Fruit fly (Drosophila melanogaster): Measurements from ENCODE around the gene CG33308.

The CG33308 gene

DNA sequence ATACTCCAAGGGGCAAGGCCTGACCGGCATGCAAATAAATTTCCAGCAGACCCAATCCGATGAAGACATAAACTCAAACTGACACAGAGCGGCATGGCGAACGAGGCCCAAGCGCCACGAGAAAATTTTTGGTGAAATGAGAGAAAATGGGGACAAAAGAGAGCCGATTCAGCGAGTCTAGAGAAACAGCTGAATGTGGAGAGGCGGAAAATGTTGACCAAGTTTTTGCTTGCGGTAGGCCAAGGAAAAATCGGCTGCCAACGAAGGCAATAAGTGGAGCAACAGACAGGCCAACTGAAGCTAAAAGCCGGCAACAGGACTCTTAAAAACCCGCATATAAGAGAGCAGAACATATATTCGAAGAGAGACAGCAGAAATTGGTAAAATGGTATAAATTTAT is 4.6 kb upstream of the CG33308 start:
- TF ChIP-seq lab (GFP tag; optimal IDR thresholded peaks at IDR 0.05) (no peak), CG15696 (tag; optimal IDR thresholded peaks at IDR 0.05) (no peak), slbo (GFP tag; IDR thresholded peaks at IDR 0.05) (no peak), Deaf1 (tag; optimal IDR thresholded peaks at IDR 0.05) (peak; percentile 85), CG3065 (GFP tag; optimal IDR thresholded peaks at IDR 0.05) (no peak), MBD-R2 (GFP tag; IDR thresholded peaks at IDR 0.05) (no peak), CG9817 (tag; optimal IDR thresholded peaks at IDR 0.05) (no peak), CG13775 (GFP tag; optimal IDR thresholded peaks at IDR 0.05) (no peak), so (GFP tag; IDR thresholded peaks at IDR 0.05) (no peak), Med (GFP tag) (no peak), Trl (optimal IDR thresholded peaks at IDR 0.05) (peak; percentile 24 to 69), Trl (GFP tag; optimal IDR thresholded peaks at IDR 0.05) (no peak), sob (GFP tag; IDR thresholded peaks at IDR 0.05) (no peak), Oli (tag; optimal IDR thresholded peaks at IDR 0.05) (no peak), CG3163 (GFP tag; optimal IDR thresholded peaks at IDR 0.05) (peak; percentile 47), scrt (GFP tag; optimal IDR thresholded peaks at IDR 0.05) (peak; percentile 17), gro (GFP tag; optimal IDR thresholded peaks at IDR 0.05) (no peak), row (GFP tag; IDR thresholded peaks at IDR 0.05) (no peak)

DNA sequence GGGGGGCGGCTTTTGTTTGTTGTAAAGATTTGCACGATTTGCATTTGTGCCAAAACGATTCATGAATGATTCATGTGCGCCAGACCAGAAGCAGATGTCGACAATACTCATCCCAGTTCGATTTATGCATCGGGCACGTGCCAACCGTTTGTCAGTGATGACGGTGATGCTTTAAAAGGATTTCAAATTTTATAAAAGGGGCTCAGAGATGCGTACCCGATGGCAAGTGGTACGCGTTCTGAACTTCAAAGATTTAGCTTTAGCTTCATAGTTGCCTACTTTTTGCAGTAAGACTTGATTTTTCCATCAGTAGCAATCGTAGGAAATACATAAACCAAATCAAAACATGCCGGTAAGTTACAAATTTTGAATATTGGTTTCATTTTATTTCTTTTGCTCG is 8.3 kb downstream of the CG33308 start, which contains the start of gene CG33309:
TSS of gene CG33309 (plus strand) at position 301 of the 400 bp plus-strand sequence.
- TF ChIP-seq fd102C (GFP tag; optimal IDR thresholded peaks at IDR 0.05) (no peak), Ptx1 (GFP tag; IDR thresholded peaks at IDR 0.05) (no peak), CG15479 (GFP tag; optimal IDR thresholded peaks at IDR 0.05) (no peak)

DNA sequence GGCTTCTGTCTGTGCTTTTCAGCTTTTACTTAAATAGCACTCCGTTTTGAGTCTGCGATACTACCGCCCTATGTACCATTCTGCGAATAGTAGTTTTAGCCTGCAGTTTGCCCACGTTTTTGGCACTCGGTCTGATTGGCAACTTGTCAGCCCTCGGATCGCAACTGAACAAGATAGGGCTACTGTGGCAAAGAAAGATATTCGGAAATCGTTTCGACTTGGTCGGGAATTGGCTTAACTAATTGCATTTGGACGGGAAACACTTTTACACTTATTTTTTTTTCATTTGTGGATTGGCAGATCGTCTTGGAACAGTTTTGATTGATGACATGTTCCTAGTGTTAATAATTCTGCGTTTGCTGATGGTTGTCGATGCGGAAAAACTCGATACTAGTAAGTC is 39.9 kb downstream of the CG33308 start, which contains the start of gene CG42682:
TSS of gene CG42682 (plus strand) at position 301 of the 400 bp plus-strand sequence.
- TF ChIP-seq pfk (GFP tag; optimal IDR thresholded peaks at IDR 0.05) (no peak), CG7839 (tag; optimal IDR thresholded peaks at IDR 0.05) (no peak), sug (tag; optimal IDR thresholded peaks at IDR 0.05) (no peak), pzg (GFP tag; optimal IDR thresholded peaks at IDR 0.05) (no peak), CG13123 (GFP tag; optimal IDR thresholded peaks at IDR 0.05) (no peak)

DNA sequence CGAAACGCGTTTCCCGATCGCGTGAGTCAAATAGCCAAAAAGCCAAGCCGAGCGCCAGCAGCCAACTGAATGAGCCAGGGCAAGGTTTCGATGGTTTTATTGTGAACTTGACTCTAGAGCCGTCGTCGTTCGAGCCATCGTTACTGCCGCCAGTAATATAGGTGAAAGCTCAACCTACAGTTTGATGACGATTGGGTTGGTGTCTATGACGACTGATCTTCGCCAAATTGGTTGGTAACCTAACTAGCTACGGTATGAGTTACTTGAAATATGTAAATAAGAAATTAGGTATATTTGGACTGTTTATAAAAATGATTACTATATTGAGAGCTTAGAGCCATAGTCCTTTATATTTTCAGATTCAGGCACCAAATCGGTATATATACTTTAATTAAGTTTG is 49.5 kb downstream of the CG33308 start, which contains the start of gene CG15279:
TSS of gene CG15279 (minus strand) at position 72 of the 400 bp plus-strand sequence.
- peak; percentile 98 for TF ChIP-seq CG6654 (GFP tag; optimal IDR thresholded peaks at IDR 0.05)
- TF ChIP-seq cas (GFP tag; IDR thresholded peaks at IDR 0.05), result no peak
- no peak for TF ChIP-seq Mrtf (GFP tag; IDR thresholded peaks at IDR 0.05)
- TF ChIP-seq Drgx (GFP tag; IDR thresholded peaks at IDR 0.05), result no peak
- peak; percentile 29 for TF ChIP-seq cad (GFP tag; optimal IDR thresholded peaks at IDR 0.05)
- peak; percentile 78 for TF ChIP-seq CG12769 (tag; optimal IDR thresholded peaks at IDR 0.05)
- TF ChIP-seq knrl (GFP tag; IDR thresholded peaks at IDR 0.05; ENCODE audit: partially characterized antibody), result 0 out of 3 replicates have a peak, but pooled peaks have one; percentile 26
- no peak for TF ChIP-seq org-1 (GFP tag; optimal IDR thresholded peaks at IDR 0.05)
- no peak for TF ChIP-seq eyg (GFP tag; optimal IDR thresholded peaks at IDR 0.05)
- TF ChIP-seq Atf-2 (GFP tag; optimal IDR thresholded peaks at IDR 0.05), result no peak
- TF ChIP-seq CG43689 (GFP tag; IDR thresholded peaks at IDR 0.05), result no peak
- peak; percentile 32 for TF ChIP-seq stwl (tag; optimal IDR thresholded peaks at IDR 0.05)
- peak; percentile 11; the same call in 1 of the 2 replicates for TF ChIP-seq CG42726 (GFP tag; IDR thresholded peaks at IDR 0.05; ENCODE audit: partially characterized antibody)
- TF ChIP-seq Jarid2 (GFP tag; optimal IDR thresholded peaks at IDR 0.05), result peak; percentile 39
- no peak for TF ChIP-seq Fer3 (tag; optimal IDR thresholded peaks at IDR 0.05)
- TF ChIP-seq CG3995 (GFP tag; optimal IDR thresholded peaks at IDR 0.05), result no peak
- TF ChIP-seq HHEX (GFP tag; optimal IDR thresholded peaks at IDR 0.05), result no peak
- 0 out of 3 replicates have a peak, but pooled peaks have one; percentile 20 for TF ChIP-seq HLH4C (GFP tag; IDR thresholded peaks at IDR 0.05; ENCODE audit: partially characterized antibody)
- no peak for TF ChIP-seq ATbp (GFP tag; optimal IDR thresholded peaks at IDR 0.05)
- TF ChIP-seq zen2 (GFP tag; IDR thresholded peaks at IDR 0.05; ENCODE audit: partially characterized antibody), result no peak
